Worm (Caenorhabditis elegans) whole organism, late embryonic: ENCODE measurements around the gene C36C5.12.

Source experiments
- ama-1 ChIP-seq: fragments of 150-350 bp; optimal IDR thresholded peaks from 2 replicates; lab custom pipeline; 2014
- ceh-9 ChIP-seq: sonication (generic microtip); optimal IDR thresholded peaks from 2 replicates; lab custom pipeline; 2016; ENCODE audit warnings: mild to moderate bottlenecking, missing genetic modification characterization, inconsistent platforms, missing compliant biosample characterization
- nhr-11 ChIP-seq: fragments of 150-350 bp; optimal IDR thresholded peaks from 2 replicates; lab custom pipeline; 2014; ENCODE audit warnings: missing biosample characterization, missing genetic modification characterization
- pag-3 ChIP-seq: sonication (generic microtip); optimal IDR thresholded peaks from 2 replicates; lab custom pipeline; 2016; ENCODE audit warnings: missing compliant biosample characterization, missing genetic modification characterization, borderline replicate concordance
- tbx-7 ChIP-seq: sonication (generic microtip); optimal IDR thresholded peaks from 2 replicates; lab custom pipeline; 2016; ENCODE audit warnings: missing genotype, missing genetic modification characterization, missing compliant biosample characterization
- unc-86 ChIP-seq: sonication (generic microtip); optimal IDR thresholded peaks from 2 replicates; lab custom pipeline; 2016; ENCODE audit warnings: missing genetic modification characterization, missing compliant biosample characterization

DNA sequence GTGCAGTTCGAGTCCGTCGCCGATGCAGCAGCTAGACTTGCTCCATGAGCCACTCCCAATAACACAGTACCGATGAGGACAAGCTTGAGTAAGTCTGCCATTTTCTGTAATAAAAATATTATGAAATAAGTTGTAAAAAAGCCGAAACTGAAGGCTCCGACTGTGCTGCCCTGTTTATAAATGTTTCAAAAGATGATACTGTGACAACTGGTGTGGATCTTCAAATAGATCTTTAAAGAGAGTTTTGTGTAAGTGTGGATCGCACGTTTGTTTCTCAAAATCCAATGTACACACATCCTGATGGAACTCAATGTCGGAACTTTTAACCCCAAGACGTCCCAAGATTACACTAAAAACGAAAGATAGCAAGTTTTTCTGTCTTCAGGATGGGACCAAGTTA, 9.5 kb upstream of the C36C5.12 start, which contains the start of gene C36C5.15:
- no peak for TF ChIP-seq ceh-9 (tag; lab: Kevin White, UChicago)
- TF ChIP-seq nhr-11 (tag; lab: Kevin White, UChicago), result no peak
- no peak for TF ChIP-seq tbx-7 (tag; lab: Kevin White, UChicago)
- TF ChIP-seq pag-3, result no peak
- TF ChIP-seq ama-1 (lab: Kevin White, UChicago), result no peak
- no peak for TF ChIP-seq unc-86 (tag; lab: Kevin White, UChicago)
